Worm (Caenorhabditis elegans) whole organism, L1 larva: ENCODE data around the gene ubq-1.
A peak's percentile ranks its signal among the peaks of the same experiment; 100 is the strongest.

Source experiments
- C04F5.9 ChIP-seq: sonication (generic microtip); optimal IDR thresholded peaks from 2 replicates; lab custom pipeline; 2016; ENCODE audit warnings: missing genetic modification characterization, missing compliant biosample characterization
- C16A3.4 ChIP-seq: fragments of 150-350 bp; optimal IDR thresholded peaks from 2 replicates; lab custom pipeline; 2014; ENCODE audit warnings: missing biosample characterization, missing genetic modification characterization
- C34B4.2 ChIP-seq: sonication (generic microtip); optimal IDR thresholded peaks from 2 replicates; lab custom pipeline; 2017; ENCODE audit warnings: mild to moderate bottlenecking, missing genetic modification characterization, missing compliant biosample characterization
- aha-1 ChIP-seq: fragments of 150-350 bp; optimal IDR thresholded peaks from 2 replicates; lab custom pipeline; 2014; ENCODE audit warnings: missing biosample characterization, missing genetic modification characterization
- aly-2 ChIP-seq: fragments of 150-350 bp; optimal IDR thresholded peaks from 2 replicates; lab custom pipeline; 2014; ENCODE audit warnings: missing biosample characterization, missing genetic modification characterization
- ceh-63 ChIP-seq: fragments of 200-800 bp; sonication (Bioruptor generic); optimal IDR thresholded peaks from 2 replicates; lab custom pipeline; 2018; ENCODE audit warnings: mild to moderate bottlenecking, missing genetic modification characterization, missing compliant biosample characterization
- ceh-90 ChIP-seq: sonication (generic microtip); optimal IDR thresholded peaks from 2 replicates; lab custom pipeline; 2016; ENCODE audit warnings: missing genetic modification characterization, missing compliant biosample characterization
- dpl-1 ChIP-seq, 3 experiments: fragments of 150-350 bp in 2 of 3; sonication (generic microtip) in 1 of 3; optimal IDR thresholded peaks; 2 replicates each; lab custom pipeline; 2014 to 2017; ENCODE audit warnings: missing biosample characterization in 3 of 3, missing genetic modification characterization in 3 of 3, missing genetic modification reagents in 3 of 3
- dsc-1 ChIP-seq: sonication (generic microtip); optimal IDR thresholded peaks from 2 replicates; lab custom pipeline; 2016; ENCODE audit warnings: mild to moderate bottlenecking, missing genetic modification characterization, missing compliant biosample characterization
- efl-1 ChIP-seq, 4 experiments: fragments of 150-350 bp; optimal IDR thresholded peaks in 3 of 4; peaks in 1 of 4; 1 replicate in 1 of 4; 2 replicates in 3 of 4; lab custom pipeline; 2014; ENCODE audit warnings: missing biosample characterization in 2 of 4, missing genetic modification characterization in 2 of 4, missing genetic modification reagents in 2 of 4
- efl-3 ChIP-seq: fragments of 200-800 bp; sonication (Bioruptor generic); optimal IDR thresholded peaks from 2 replicates; lab custom pipeline; 2018; ENCODE audit warnings: mild to moderate bottlenecking, missing genetic modification characterization, missing compliant biosample characterization
- egl-13 ChIP-seq: sonication (generic microtip); optimal IDR thresholded peaks from 2 replicates; lab custom pipeline; 2016; ENCODE audit warnings: missing genotype, missing genetic modification reagents, missing genetic modification characterization, missing compliant biosample characterization
- egl-27 ChIP-seq, 2 experiments: fragments of 150-350 bp in 1 of 2; sonication (generic microtip); optimal IDR thresholded peaks; 3 replicates each; lab custom pipeline; 2017 to 2018; ENCODE audit warnings: missing biosample characterization in 2 of 2, missing genetic modification characterization in 2 of 2, missing genetic modification reagents in 2 of 2
- elt-2 ChIP-seq: sonication (generic microtip); optimal IDR thresholded peaks from 2 replicates; lab custom pipeline; 2016; ENCODE audit warnings: missing genetic modification characterization, mild to moderate bottlenecking, inconsistent platforms, missing compliant biosample characterization, missing genetic modification reagents
- elt-3 ChIP-seq, 6 experiments: fragments of 150-350 bp in 1 of 6; sonication (generic microtip); optimal IDR thresholded peaks; 2 replicates each; lab custom pipeline; 2017 to 2018; ENCODE audit warnings: missing biosample characterization in 6 of 6, missing genetic modification characterization in 6 of 6, inconsistent platforms in 1 of 6
- hlh-4 ChIP-seq: sonication (generic microtip); optimal IDR thresholded peaks from 2 replicates; lab custom pipeline; 2016; ENCODE audit warnings: mild to moderate bottlenecking, missing genetic modification characterization, missing compliant biosample characterization
- hpl-2 ChIP-seq: fragments of 150-350 bp; optimal IDR thresholded peaks from 2 replicates; lab custom pipeline; 2014; ENCODE audit warnings: missing biosample characterization, missing genetic modification reagents, missing genetic modification characterization
- irx-1 ChIP-seq: sonication (generic microtip); optimal IDR thresholded peaks from 2 replicates; lab custom pipeline; 2016; ENCODE audit warnings: missing genetic modification characterization, missing compliant biosample characterization
- isw-1 ChIP-seq: fragments of 200-800 bp; sonication (Bioruptor generic); IDR thresholded peaks from 2 replicates; pipeline ENCODE4 v1.3.6; 2022; ENCODE audit warnings: missing genetic modification characterization, missing compliant biosample characterization
- jun-1 ChIP-seq: fragments of 150-350 bp; optimal IDR thresholded peaks from 2 replicates; lab custom pipeline; 2014; ENCODE audit warnings: missing biosample characterization, missing genetic modification reagents, missing genetic modification characterization
- lin-14 ChIP-seq: fragments of 200-800 bp; sonication (Bioruptor generic); optimal IDR thresholded peaks from 2 replicates; lab custom pipeline; 2018; ENCODE audit warnings: mild to moderate bottlenecking, missing genetic modification characterization, moderate library complexity, missing compliant biosample characterization
- lin-35 ChIP-seq, 2 experiments: fragments of 150-350 bp; optimal IDR thresholded peaks; 2 replicates each; lab custom pipeline; 2014; ENCODE audit warnings: missing biosample characterization in 2 of 2, missing genetic modification characterization in 2 of 2, missing genetic modification reagents in 2 of 2
- lin-39 ChIP-seq: fragments of 150-350 bp; optimal IDR thresholded peaks from 2 replicates; lab custom pipeline; 2014; ENCODE audit warnings: missing biosample characterization, missing genetic modification reagents, missing genetic modification characterization
- lir-3 ChIP-seq: sonication (generic microtip); optimal IDR thresholded peaks from 2 replicates; lab custom pipeline; 2016; ENCODE audit warnings: mild to moderate bottlenecking, missing genetic modification characterization, moderate library complexity, missing compliant biosample characterization; ENCODE audit not compliant: poor library complexity
- mab-9 ChIP-seq: fragments of 200-800 bp; sonication (Bioruptor generic); IDR thresholded peaks from 2 replicates; pipeline ENCODE4 v1.3.6; 2022; ENCODE audit warnings: missing genetic modification reagents, missing genetic modification characterization, missing compliant biosample characterization
- mef-2 ChIP-seq: fragments of 150-350 bp; optimal IDR thresholded peaks from 2 replicates; lab custom pipeline; 2014; ENCODE audit warnings: missing biosample characterization, missing genetic modification characterization
- nhr-11 ChIP-seq: fragments of 150-350 bp; optimal IDR thresholded peaks from 2 replicates; lab custom pipeline; 2014; ENCODE audit warnings: missing biosample characterization, missing genetic modification characterization
- nhr-12 ChIP-seq: sonication (generic microtip); optimal IDR thresholded peaks from 2 replicates; lab custom pipeline; 2017; ENCODE audit warnings: missing biosample characterization, missing genetic modification characterization
- nhr-19 ChIP-seq: fragments of 200-800 bp; sonication (Bioruptor generic); conservative IDR thresholded peaks from 2 replicates; pipeline ENCODE4 v1.3.6; 2022; ENCODE audit warnings: missing genetic modification characterization, missing compliant biosample characterization
- nhr-237 ChIP-seq: fragments of 150-350 bp; optimal IDR thresholded peaks from 2 replicates; lab custom pipeline; 2014; ENCODE audit warnings: missing biosample characterization, missing genetic modification characterization
- nhr-28 ChIP-seq: fragments of 150-350 bp; optimal IDR thresholded peaks from 2 replicates; lab custom pipeline; 2014; ENCODE audit warnings: missing biosample characterization, missing genetic modification characterization
- nhr-47 ChIP-seq: sonication (generic microtip); optimal IDR thresholded peaks from 2 replicates; lab custom pipeline; 2016; ENCODE audit warnings: mild to moderate bottlenecking, missing genetic modification characterization, moderate library complexity, missing compliant biosample characterization
- nhr-71 ChIP-seq: sonication (generic microtip); optimal IDR thresholded peaks from 2 replicates; lab custom pipeline; 2016; ENCODE audit warnings: mild to moderate bottlenecking, missing genetic modification characterization, moderate library complexity, missing compliant biosample characterization
- nhr-84 ChIP-seq: sonication (generic microtip); optimal IDR thresholded peaks from 2 replicates; lab custom pipeline; 2017; ENCODE audit warnings: missing biosample characterization, missing genetic modification characterization
- nhr-85 ChIP-seq: sonication (generic microtip); peaks from one replicate; lab custom pipeline; 2016; ENCODE audit warnings: missing genetic modification characterization, inconsistent platforms, missing compliant biosample characterization
- nhr-90 ChIP-seq: sonication (generic microtip); optimal IDR thresholded peaks from 2 replicates; lab custom pipeline; 2016; ENCODE audit warnings: mild to moderate bottlenecking, missing genetic modification characterization, missing compliant biosample characterization; ENCODE audit not compliant: poor library complexity
- pqm-1 ChIP-seq: sonication (generic microtip); optimal IDR thresholded peaks from 3 replicates; lab custom pipeline; 2017; ENCODE audit warnings: missing biosample characterization, missing genetic modification characterization
- rnt-1 ChIP-seq: sonication (generic microtip); optimal IDR thresholded peaks from 2 replicates; lab custom pipeline; 2016; ENCODE audit warnings: mild to moderate bottlenecking, missing genetic modification characterization, moderate library complexity, missing compliant biosample characterization
- skn-1 ChIP-seq: fragments of 150-350 bp; optimal IDR thresholded peaks from 2 replicates; lab custom pipeline; 2014; ENCODE audit warnings: missing biosample characterization, missing genetic modification characterization
- sptf-1 ChIP-seq: fragments of 150-350 bp; optimal IDR thresholded peaks from 2 replicates; lab custom pipeline; 2014; ENCODE audit warnings: missing biosample characterization, missing genetic modification characterization
- tbx-2 ChIP-seq: sonication (generic microtip); optimal IDR thresholded peaks from 2 replicates; lab custom pipeline; 2016; ENCODE audit warnings: missing genetic modification characterization, missing compliant biosample characterization
- unc-130 ChIP-seq: fragments of 150-350 bp; optimal IDR thresholded peaks from 2 replicates; lab custom pipeline; 2017; ENCODE audit warnings: missing biosample characterization, missing genetic modification characterization, inconsistent platforms
- unc-98 ChIP-seq: fragments of 200-800 bp; sonication (Bioruptor generic); IDR thresholded peaks from 2 replicates; pipeline ENCODE4 v1.3.6; 2022; ENCODE audit warnings: missing genetic modification characterization, missing compliant biosample characterization
- xbp-1 ChIP-seq: sonication (generic microtip); optimal IDR thresholded peaks from 2 replicates; lab custom pipeline; 2016; ENCODE audit warnings: missing genetic modification characterization, missing compliant biosample characterization
- zag-1 ChIP-seq: fragments of 150-350 bp; optimal IDR thresholded peaks from 2 replicates; lab custom pipeline; 2014; ENCODE audit warnings: missing biosample characterization, missing genetic modification characterization
- zip-4 ChIP-seq: fragments of 200-800 bp; sonication (Bioruptor generic); optimal IDR thresholded peaks from 2 replicates; lab custom pipeline; 2018; ENCODE audit warnings: mild to moderate bottlenecking, missing genetic modification characterization, moderate library complexity, missing compliant biosample characterization
- ztf-4 ChIP-seq: fragments of 150-350 bp; optimal IDR thresholded peaks from 2 replicates; lab custom pipeline; 2014; ENCODE audit warnings: missing biosample characterization, missing genetic modification characterization

ubq-1 gene

DNA sequence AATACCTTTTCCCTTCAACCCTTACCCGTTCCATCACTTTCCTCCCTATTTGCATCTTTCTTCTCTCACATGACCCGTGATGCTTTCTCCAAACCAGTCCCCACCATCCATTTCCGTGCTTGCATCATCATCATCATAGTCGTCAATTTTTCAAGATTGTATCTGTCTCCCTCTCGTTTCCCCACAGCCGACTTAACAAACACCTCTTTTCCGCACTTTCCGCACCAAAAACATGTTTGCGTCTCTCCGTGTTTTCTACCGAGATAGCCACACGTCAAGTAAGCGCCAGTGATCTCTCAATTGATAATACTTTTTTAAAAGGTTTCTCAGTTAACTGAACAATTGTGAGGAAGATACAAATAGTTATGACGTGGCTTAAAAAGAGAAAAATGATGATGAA is 2.0 kb upstream of the ubq-1 start (continued):
- TF ChIP-seq elt-2 (tag; lab: Kevin White, UChicago) (peak; percentile 46), nhr-28 (tag; lab: Kevin White, UChicago) (no peak), egl-13 (no peak), irx-1 (peak; percentile 22), C04F5.9 (no peak), sptf-1 (tag; lab: Kevin White, UChicago) (no peak), mab-9 (0 out of 2 replicates have a peak, but pooled peaks have one; percentile 18), mef-2 (no peak), nhr-47 (tag; lab: Kevin White, UChicago) (peak; percentile 52), lin-39 (tag; lab: Kevin White, UChicago) (no peak), rnt-1 (tag; lab: Kevin White, UChicago) (peak; percentile 32), lin-35 (GFP tag; optimal IDR thresholded peaks at IDR 0.05; lab: Kevin White, UChicago) (peak in 1 of 2 experiments; percentile 61), nhr-90 (tag; lab: Kevin White, UChicago) (peak; percentile 63), lin-14 (GFP tag; lab: Kevin White, UChicago) (peak; percentile 91), nhr-85 (tag; lab: Kevin White, UChicago) (peak; percentile 95), jun-1 (peak; percentile 49), C16A3.4 (tag; lab: Kevin White, UChicago) (peak; percentile 45), elt-3 (tag; optimal IDR thresholded peaks at IDR 0.05; lab: Kevin White, UChicago) (peak in 2 of 6 experiments; percentile 26 to 87), dpl-1 (GFP tag; optimal IDR thresholded peaks at IDR 0.05; lab: Kevin White, UChicago) (peak in 2 of 3 experiments; percentile 19 to 30), unc-130 (peak; percentile 76)

- TF ChIP-seq nhr-85 (tag; lab: Kevin White, UChicago) = peak; percentile 67
- TF ChIP-seq lin-14 (GFP tag; lab: Kevin White, UChicago) = no peak
- peak; percentile 19 for TF ChIP-seq skn-1 (tag; lab: Kevin White, UChicago)
Measured at ce11 chrIII:5938790-5939452, 1.1 kb upstream of the ubq-1 start.

DNA sequence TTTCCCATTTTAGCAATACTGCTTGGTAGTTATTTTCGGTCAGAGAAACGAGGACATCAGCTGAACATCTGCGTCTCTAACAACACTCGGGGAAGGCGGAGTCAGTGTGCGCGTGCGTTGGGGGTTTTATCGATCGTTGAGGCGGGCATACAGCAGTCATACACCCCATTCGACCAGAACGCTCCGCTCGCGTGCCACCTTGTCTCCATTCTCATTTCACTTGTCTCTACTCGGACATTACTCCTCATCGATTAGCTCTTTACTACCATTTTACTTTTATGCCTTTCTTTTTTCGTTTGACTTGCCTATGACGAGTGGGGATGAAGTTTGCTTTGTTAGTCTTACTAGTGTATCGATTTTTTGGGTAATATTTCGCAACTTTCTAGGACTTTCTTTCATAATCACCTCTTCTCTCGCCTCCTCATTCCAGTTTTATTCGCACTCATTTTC is 496 bp downstream of the ubq-1 start:
- TF ChIP-seq pqm-1 (tag; lab: Kevin White, UChicago) (no peak), aly-2 (tag; lab: Kevin White, UChicago) (peak; percentile 68), nhr-85 (tag; lab: Kevin White, UChicago) (peak; percentile 75), ztf-4 (tag; lab: Kevin White, UChicago) (peak; percentile 27), isw-1 (GFP tag; lab: Robert Waterston, UW) (no peak), nhr-12 (tag; lab: Kevin White, UChicago) (no peak), egl-27 (tag; optimal IDR thresholded peaks at IDR 0.05; lab: Kevin White, UChicago) (no peak), zip-4 (peak; percentile 56), dsc-1 (tag; lab: Kevin White, UChicago) (peak; percentile 24), xbp-1 (peak; percentile 49), zag-1 (tag; lab: Kevin White, UChicago) (no peak), elt-2 (tag; lab: Kevin White, UChicago) (no peak), irx-1 (peak; percentile 21), unc-98 (GFP tag; lab: Robert Waterston, UW) (no peak), efl-1 (optimal IDR thresholded peaks at IDR 0.05; lab: Kevin White, UChicago) (peak; percentile 26 to 29), efl-1 (GFP tag; optimal IDR thresholded peaks at IDR 0.05 in 1 of 2; lab: Kevin White, UChicago) (peak in 1 of 2 experiments; percentile 78), hpl-2 (GFP tag; lab: Kevin White, UChicago) (no peak), nhr-84 (tag; lab: Kevin White, UChicago) (no peak), dpl-1 (GFP tag; optimal IDR thresholded peaks at IDR 0.05; lab: Kevin White, UChicago) (peak; percentile 1 to 33 (median 24)), nhr-237 (peak; percentile 14), tbx-2 (tag; lab: Kevin White, UChicago) (peak; percentile 35), ceh-90 (tag; lab: Kevin White, UChicago) (no peak), C34B4.2 (tag; lab: Kevin White, UChicago) (no peak), jun-1 (peak; percentile 68), nhr-71 (tag; lab: Kevin White, UChicago) (peak; percentile 71), mef-2 (peak; percentile 39), lir-3 (tag; lab: Kevin White, UChicago) (peak; percentile 45), ceh-63 (GFP tag; lab: Kevin White, UChicago) (no peak), hlh-4 (tag; lab: Kevin White, UChicago) (no peak), mab-9 (no peak), aha-1 (tag; lab: Kevin White, UChicago) (no peak), lin-35 (GFP tag; optimal IDR thresholded peaks at IDR 0.05; lab: Kevin White, UChicago) (peak; percentile 48 to 75), nhr-19 (GFP tag; lab: Robert Waterston, UW) (peak; percentile 55), efl-3 (no peak), nhr-11 (tag; lab: Kevin White, UChicago) (no peak)
